Fruit fly (Drosophila melanogaster): ENCODE measurements around the gene lectin-29Ca.

DNA sequence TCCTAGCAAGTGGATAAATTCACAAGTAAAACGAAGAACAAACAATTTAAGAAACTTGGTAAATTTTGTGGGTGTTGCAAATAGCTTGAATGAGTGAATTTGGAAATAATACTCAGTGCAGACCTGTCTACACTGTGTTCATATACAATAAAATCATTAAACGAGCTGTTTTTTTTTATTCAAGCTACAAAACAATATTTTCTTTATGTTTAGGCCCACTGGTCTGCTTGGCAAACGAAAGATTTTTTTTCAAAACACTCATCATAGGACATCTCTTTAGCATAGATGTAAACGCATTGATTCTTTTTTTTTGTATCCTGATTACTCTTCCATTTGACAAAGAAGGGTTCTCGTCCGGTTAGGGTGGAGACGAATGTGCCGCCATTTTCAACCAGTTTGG lies 1.8 kb downstream of the lectin-29Ca start, which contains the start of gene CG42820:
- TF ChIP-seq CG11902 (GFP tag; optimal IDR thresholded peaks at IDR 0.05) (no peak), CG1621 (tag; optimal IDR thresholded peaks at IDR 0.05) (no peak), Met (GFP tag; optimal IDR thresholded peaks at IDR 0.05) (no peak), CG6792 (GFP tag; optimal IDR thresholded peaks at IDR 0.05) (no peak), CG15336 (GFP tag; IDR thresholded peaks at IDR 0.05) (no peak), Hr39 (GFP tag; optimal IDR thresholded peaks at IDR 0.05) (no peak)

Measured in whole organism, prepupa.